Fruit fly (Drosophila melanogaster) S2 (cell line): ENCODE data around the gene alpha-Man-IIa.

Experiments used
- CG8478 ChIP-seq: fragments of >200 bp; optimal IDR thresholded peaks from 2 replicates; lab custom pipeline; 2018
- CTCF ChIP-seq, 2 experiments: fragments of >200 bp; optimal IDR thresholded peaks; 2 replicates each; lab custom pipeline; 2018

DNA sequence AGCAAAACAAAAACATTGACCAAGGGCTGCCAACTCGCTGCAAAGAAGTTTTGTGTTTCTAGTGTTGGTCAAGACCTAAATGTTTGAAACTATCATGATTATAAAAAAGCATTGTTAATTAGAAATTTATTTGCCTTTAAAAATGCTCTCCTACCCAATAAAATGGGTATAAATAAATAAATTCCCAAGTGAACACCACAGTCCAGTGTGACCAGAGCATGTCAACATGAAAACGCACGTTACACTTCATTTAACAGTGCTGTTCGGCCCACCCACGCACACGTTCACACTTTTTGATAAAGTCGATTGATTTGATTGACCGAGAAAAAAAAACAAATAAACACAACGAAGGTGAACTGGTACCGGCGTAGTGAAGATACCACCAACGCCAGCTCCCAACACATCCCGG lies 8.2 kb upstream of the alpha-Man-IIa start, which contains the start of the genes CG9356, BBIP1 and CG8135:
- TF ChIP-seq CG8478 (lab: Kevin White, UChicago) (no peak), CTCF (optimal IDR thresholded peaks at IDR 0.05; lab: Kevin White, UChicago) (no peak)
